Worm (Caenorhabditis elegans) whole organism, L4 larva: ENCODE measurements around the gene ZK546.2.
"Not testable (repeated sequence)": the region's sequence is repeated elsewhere in the genome, so short reads cannot be mapped to it uniquely, and the experiment has no call there.

Source experiments
- F49E8.2 ChIP-seq: sonication (generic microtip); optimal IDR thresholded peaks from 2 replicates; lab custom pipeline; 2016; ENCODE audit warnings: missing compliant biosample characterization, mild to moderate bottlenecking, missing genetic modification characterization, borderline replicate concordance
- T20F7.1 ChIP-seq: fragments of 200-800 bp; sonication (Bioruptor generic); optimal IDR thresholded peaks from 2 replicates; lab custom pipeline; 2018; ENCODE audit warnings: mild to moderate bottlenecking, missing genetic modification characterization, missing compliant biosample characterization
- T26A8.4 ChIP-seq: fragments of 200-800 bp; sonication (Bioruptor generic); IDR thresholded peaks from 2 replicates; pipeline ENCODE4 v1.3.6; 2022; ENCODE audit warnings: missing genetic modification characterization, missing compliant biosample characterization
- Y105C5A.15 ChIP-seq: fragments of 200-800 bp; sonication (Bioruptor generic); IDR thresholded peaks from 2 replicates; pipeline ENCODE4 v1.3.6; 2022; ENCODE audit warnings: missing genetic modification characterization, missing compliant biosample characterization
- Y48G9A.11 ChIP-seq: fragments of 200-800 bp; sonication (Bioruptor generic); IDR thresholded peaks from 2 replicates; pipeline ENCODE4 v1.3.6; 2022; ENCODE audit warnings: missing genetic modification reagents, missing genetic modification characterization, missing compliant biosample characterization
- Y5F2A.4 ChIP-seq: fragments of 200-800 bp; sonication (Bioruptor generic); optimal IDR thresholded peaks from 2 replicates; lab custom pipeline; 2018; ENCODE audit warnings: mild to moderate bottlenecking, missing genetic modification characterization, missing compliant biosample characterization
- ceh-20 ChIP-seq: fragments of 200-800 bp; sonication (Bioruptor generic); IDR thresholded peaks from 2 replicates; pipeline ENCODE4 v1.3.6; 2022; ENCODE audit warnings: missing genetic modification reagents, missing genetic modification characterization, missing compliant biosample characterization
- ceh-44 ChIP-seq: fragments of 200-800 bp; sonication (Bioruptor generic); IDR thresholded peaks from 2 replicates; pipeline ENCODE4 v1.3.6; 2022; ENCODE audit warnings: missing genetic modification reagents, missing genetic modification characterization, missing compliant biosample characterization
- ces-1 ChIP-seq: fragments of 150-350 bp; sonication (generic microtip); optimal IDR thresholded peaks from 4 replicates; lab custom pipeline; 2014; ENCODE audit warnings: missing biosample characterization, missing genetic modification reagents, missing genetic modification characterization
- cey-2 ChIP-seq: sonication (generic microtip); optimal IDR thresholded peaks from 3 replicates; lab custom pipeline; 2017; ENCODE audit warnings: missing genetic modification characterization, mild to moderate bottlenecking, missing compliant biosample characterization, antibody characterized with exemption, borderline replicate concordance; ENCODE audit not compliant: insufficient read depth
- ctbp-1 ChIP-seq: fragments of 200-800 bp; sonication (Bioruptor generic); IDR thresholded peaks from 2 replicates; pipeline ENCODE4 v1.3.6; 2022; ENCODE audit warnings: missing genetic modification reagents, missing genetic modification characterization, missing compliant biosample characterization
- daf-12 ChIP-seq: fragments of 150-350 bp; optimal IDR thresholded peaks from 2 replicates; lab custom pipeline; 2014; ENCODE audit warnings: missing biosample characterization, missing genetic modification reagents, missing genetic modification characterization
- dmd-6 ChIP-seq: fragments of 200-800 bp; sonication (Bioruptor generic); IDR thresholded peaks from 2 replicates; pipeline ENCODE4 v1.3.6; 2022; ENCODE audit warnings: missing genetic modification reagents, missing genetic modification characterization, missing compliant biosample characterization
- dmd-8 ChIP-seq: fragments of 200-800 bp; sonication (Bioruptor generic); IDR thresholded peaks from 2 replicates; pipeline ENCODE4 v1.3.6; 2022; ENCODE audit warnings: missing genetic modification characterization, missing compliant biosample characterization
- dpl-1 ChIP-seq: fragments of 150-350 bp; optimal IDR thresholded peaks from 2 replicates; lab custom pipeline; 2014; ENCODE audit warnings: missing biosample characterization, missing genetic modification reagents, missing genetic modification characterization
- dve-1 ChIP-seq: sonication (generic microtip); optimal IDR thresholded peaks from 2 replicates; lab custom pipeline; 2017; ENCODE audit warnings: antibody characterized with exemption, mild to moderate bottlenecking, missing genetic modification characterization, missing compliant biosample characterization; ENCODE audit not compliant: insufficient read depth
- hlh-11 ChIP-seq: fragments of 200-800 bp; sonication (Bioruptor generic); optimal IDR thresholded peaks from 2 replicates; lab custom pipeline; 2018; ENCODE audit warnings: mild to moderate bottlenecking, missing genetic modification characterization, missing compliant biosample characterization
- lim-7 ChIP-seq: fragments of 200-800 bp; sonication (Bioruptor generic); IDR thresholded peaks from 2 replicates; pipeline ENCODE4 v1.3.6; 2022; ENCODE audit warnings: missing genetic modification characterization, missing compliant biosample characterization
- lin-1 ChIP-seq: fragments of 200-800 bp; sonication (Bioruptor generic); IDR thresholded peaks from 2 replicates; pipeline ENCODE4 v1.3.6; 2022; ENCODE audit warnings: missing genetic modification reagents, missing genetic modification characterization, missing compliant biosample characterization
- lin-38 ChIP-seq: fragments of 200-800 bp; sonication (Bioruptor generic); IDR thresholded peaks from 2 replicates; pipeline ENCODE4 v1.3.6; 2022; ENCODE audit warnings: missing genetic modification reagents, missing genetic modification characterization, missing compliant biosample characterization
- lsy-2 ChIP-seq, 2 experiments: fragments of 150-350 bp in 1 of 2; sonication (generic microtip) in 1 of 2; optimal IDR thresholded peaks; 2 replicates each; lab custom pipeline; 2014 to 2017; ENCODE audit warnings: missing biosample characterization in 2 of 2, missing genetic modification characterization in 2 of 2
- madf-5 ChIP-seq, 2 experiments: fragments of 200-800 bp; sonication (Bioruptor generic); IDR thresholded peaks; 2 replicates each; pipeline ENCODE4 v1.3.6; 2022; ENCODE audit warnings: missing compliant biosample characterization in 2 of 2, missing genetic modification characterization in 2 of 2
- madf-9 ChIP-seq: fragments of 200-800 bp; sonication (Bioruptor generic); conservative IDR thresholded peaks from 2 replicates; pipeline ENCODE4 v1.3.6; 2022; ENCODE audit warnings: missing genetic modification reagents, missing genetic modification characterization, missing compliant biosample characterization
- mdt-29 ChIP-seq: fragments of 200-800 bp; sonication (Bioruptor generic); IDR thresholded peaks from 2 replicates; pipeline ENCODE4 v1.3.6; 2022; ENCODE audit warnings: missing genetic modification reagents, missing genetic modification characterization, missing compliant biosample characterization
- mep-1 ChIP-seq: fragments of 150-350 bp; sonication (generic microtip); optimal IDR thresholded peaks from 3 replicates; lab custom pipeline; 2014; ENCODE audit warnings: missing biosample characterization, missing genetic modification characterization
- mes-2 ChIP-seq: sonication (generic microtip); optimal IDR thresholded peaks from 2 replicates; lab custom pipeline; 2016; ENCODE audit warnings: missing genotype, mild to moderate bottlenecking, missing genetic modification characterization, missing compliant biosample characterization; ENCODE audit not compliant: poor library complexity, severe bottlenecking
- mxl-3 ChIP-seq: fragments of 200-800 bp; sonication (Bioruptor generic); optimal IDR thresholded peaks from 2 replicates; lab custom pipeline; 2018; ENCODE audit warnings: mild to moderate bottlenecking, missing genetic modification characterization, missing compliant biosample characterization
- nhr-102 ChIP-seq: sonication (generic microtip); optimal IDR thresholded peaks from 2 replicates; lab custom pipeline; 2016; ENCODE audit warnings: mild to moderate bottlenecking, missing genetic modification characterization, moderate library complexity, missing compliant biosample characterization
- nhr-111 ChIP-seq: fragments of 200-800 bp; sonication (Bioruptor generic); optimal IDR thresholded peaks from 2 replicates; lab custom pipeline; 2018; ENCODE audit warnings: mild to moderate bottlenecking, missing genetic modification characterization, missing compliant biosample characterization
- nhr-42 ChIP-seq: fragments of 200-800 bp; sonication (Bioruptor generic); IDR thresholded peaks from 2 replicates; pipeline ENCODE4 v1.3.6; 2022; ENCODE audit warnings: missing genetic modification characterization, missing compliant biosample characterization
- nhr-6 ChIP-seq: fragments of 150-350 bp; optimal IDR thresholded peaks from 2 replicates; lab custom pipeline; 2014; ENCODE audit warnings: missing biosample characterization, missing genetic modification characterization
- nhr-77 ChIP-seq: fragments of 150-350 bp; optimal IDR thresholded peaks from 2 replicates; lab custom pipeline; 2014; ENCODE audit warnings: missing biosample characterization, missing genetic modification characterization
- pha-4 ChIP-seq, 2 experiments: fragments of 150-350 bp in 1 of 2; fragments of 200-800 bp in 1 of 2; sonication (Bioruptor generic) in 1 of 2; IDR thresholded peaks in 1 of 2; optimal IDR thresholded peaks in 1 of 2; 2 replicates each; pipeline versions ENCODE4 v1.3.6 to Lab custom; 2014 to 2022; ENCODE audit warnings: missing genetic modification characterization in 2 of 2, missing genetic modification reagents in 2 of 2, missing biosample characterization in 1 of 2, missing compliant biosample characterization in 1 of 2
- php-3 ChIP-seq: fragments of 200-800 bp; sonication (Bioruptor generic); IDR thresholded peaks from 2 replicates; pipeline ENCODE4 v1.3.6; 2022; ENCODE audit warnings: missing genetic modification reagents, missing genetic modification characterization, missing compliant biosample characterization
- rbr-2 ChIP-seq: sonication (generic microtip); optimal IDR thresholded peaks from 2 replicates; lab custom pipeline; 2016; ENCODE audit warnings: missing genotype, missing genetic modification characterization, missing compliant biosample characterization
- saeg-2 ChIP-seq: fragments of 200-800 bp; sonication (Bioruptor generic); IDR thresholded peaks from 2 replicates; pipeline ENCODE4 v1.3.6; 2022; ENCODE audit warnings: missing genetic modification reagents, missing genetic modification characterization, missing compliant biosample characterization
- sdz-12 ChIP-seq: fragments of 200-800 bp; sonication (Bioruptor generic); optimal IDR thresholded peaks from 2 replicates; lab custom pipeline; 2018; ENCODE audit warnings: mild to moderate bottlenecking, missing genetic modification characterization, missing compliant biosample characterization
- set-16 ChIP-seq: fragments of 200-800 bp; sonication (Bioruptor generic); IDR thresholded peaks from 2 replicates; pipeline ENCODE4 v1.3.6; 2022; ENCODE audit warnings: missing genetic modification reagents, missing genetic modification characterization, missing compliant biosample characterization
- skn-1 ChIP-seq: fragments of 150-350 bp; optimal IDR thresholded peaks from 2 replicates; lab custom pipeline; 2014; ENCODE audit warnings: missing biosample characterization, missing genetic modification characterization
- snpc-4 ChIP-seq: fragments of 150-350 bp; optimal IDR thresholded peaks from 2 replicates; lab custom pipeline; 2014; ENCODE audit warnings: missing biosample characterization, missing genetic modification characterization
- spr-1 ChIP-seq: sonication (generic microtip); optimal IDR thresholded peaks from 2 replicates; lab custom pipeline; 2016; ENCODE audit warnings: mild to moderate bottlenecking, missing genetic modification characterization, missing compliant biosample characterization
- tag-97 ChIP-seq: fragments of 200-800 bp; sonication (Bioruptor generic); IDR thresholded peaks from 2 replicates; pipeline ENCODE4 v1.3.6; 2022; ENCODE audit warnings: missing genetic modification characterization, missing compliant biosample characterization
- tra-1 ChIP-seq: fragments of 200-800 bp; sonication (Bioruptor generic); IDR thresholded peaks from 2 replicates; pipeline ENCODE4 v1.3.6; 2022; ENCODE audit warnings: missing genetic modification reagents, missing genetic modification characterization, missing compliant biosample characterization
- unc-130 ChIP-seq: sonication (generic microtip); optimal IDR thresholded peaks from 2 replicates; lab custom pipeline; 2016; ENCODE audit warnings: missing genetic modification reagents, missing genetic modification characterization, missing compliant biosample characterization
- unc-62 ChIP-seq, 3 experiments: fragments of 150-350 bp in 1 of 3; sonication (generic microtip); optimal IDR thresholded peaks in 2 of 3; peaks in 1 of 3; 1 replicate in 1 of 3; 2 replicates in 2 of 3; lab custom pipeline; 2014 to 2017; ENCODE audit warnings: missing biosample characterization in 3 of 3, missing genetic modification characterization in 3 of 3, missing genetic modification reagents in 3 of 3, missing genotype in 1 of 3

Gene ZK546.2

ce11 chrII:4903696-4904095 is 42.1 kb upstream of the ZK546.2 start, which contains the start of gene sgt-1:
Gene sgt-1 (minus strand): TSS chrII:4903796.
- TF ChIP-seq daf-12 (tag; lab: Kevin White, UChicago); Y5F2A.4 (GFP tag; lab: Kevin White, UChicago); cey-2 (tag; lab: Kevin White, UChicago): not testable (repeated sequence)

- TF ChIP-seq madf-5 (GFP tag; IDR thresholded peaks at IDR 0.05; lab: Robert Waterston, UW) (no peak), rbr-2 (tag; lab: Kevin White, UChicago) (peak; percentile 64), cey-2 (tag; lab: Kevin White, UChicago) (no peak), lin-38 (GFP tag; lab: Robert Waterston, UW) (peak; percentile 74), lin-1 (GFP tag; lab: Robert Waterston, UW) (no peak), Y105C5A.15 (GFP tag; lab: Robert Waterston, UW) (no peak), tag-97 (GFP tag; lab: Robert Waterston, UW) (no peak), spr-1 (tag; lab: Kevin White, UChicago) (no peak), saeg-2 (GFP tag; lab: Robert Waterston, UW) (no peak), T20F7.1 (GFP tag; lab: Kevin White, UChicago) (peak; percentile 25), skn-1 (tag; lab: Kevin White, UChicago) (no peak), tra-1 (GFP tag; lab: Robert Waterston, UW) (peak; percentile 45; the same call in 1 of the 2 replicates), dmd-6 (GFP tag; lab: Robert Waterston, UW) (peak; percentile 66), snpc-4 (tag; lab: Kevin White, UChicago) (peak; percentile 7), mep-1 (peak; percentile 78), mxl-3 (GFP tag; lab: Kevin White, UChicago) (peak; percentile 80), ceh-44 (GFP tag; lab: Robert Waterston, UW) (no peak), php-3 (GFP tag; lab: Robert Waterston, UW) (0 out of 2 replicates have a peak, but pooled peaks have one; percentile 37), Y48G9A.11 (GFP tag; lab: Robert Waterston, UW) (no peak), ctbp-1 (GFP tag; lab: Robert Waterston, UW) (peak; percentile 41; the same call in 1 of the 2 replicates), mdt-29 (GFP tag; lab: Robert Waterston, UW) (peak; percentile 58; the same call in 1 of the 2 replicates), F49E8.2 (tag; lab: Kevin White, UChicago) (no peak), unc-130 (GFP tag; lab: Kevin White, UChicago) (peak; percentile 64), nhr-111 (GFP tag; lab: Kevin White, UChicago) (no peak), nhr-6 (tag; lab: Kevin White, UChicago) (peak; percentile 41), dmd-8 (GFP tag; lab: Robert Waterston, UW) (no peak), madf-9 (GFP tag; lab: Robert Waterston, UW) (0 out of 2 replicates have a peak, but pooled peaks have one; percentile 42), dpl-1 (GFP tag; lab: Kevin White, UChicago) (peak; percentile 56), ces-1 (peak; percentile 9), sdz-12 (GFP tag; lab: Kevin White, UChicago) (no peak), set-16 (GFP tag; lab: Robert Waterston, UW) (0 out of 2 replicates have a peak, but pooled peaks have one; percentile 11), hlh-11 (peak; percentile 83), Y5F2A.4 (GFP tag; lab: Kevin White, UChicago) (no peak), nhr-102 (tag; lab: Kevin White, UChicago) (peak; percentile 11), mes-2 (tag; lab: Kevin White, UChicago) (peak; percentile 79), nhr-42 (GFP tag; lab: Robert Waterston, UW) (no peak), dve-1 (tag; lab: Kevin White, UChicago) (peak; percentile 75), lsy-2 (tag; optimal IDR thresholded peaks at IDR 0.05; lab: Kevin White, UChicago) (peak; percentile 16 to 84), unc-62 (GFP tag; optimal IDR thresholded peaks at IDR 0.05 in 1 of 2; lab: Kevin White, UChicago) (peak in 1 of 2 experiments; percentile 98), unc-62 (tag; optimal IDR thresholded peaks at IDR 0.05; lab: Kevin White, UChicago) (no peak), lim-7 (GFP tag; lab: Robert Waterston, UW) (no peak), ceh-20 (GFP tag; lab: Robert Waterston, UW) (peak; percentile 66; the same call in 1 of the 2 replicates), T26A8.4 (GFP tag; lab: Robert Waterston, UW) (0 out of 2 replicates have a peak, but pooled peaks have one; percentile 37), nhr-77 (tag; lab: Kevin White, UChicago) (peak; percentile 77), pha-4 (GFP tag; IDR thresholded peaks at IDR 0.05; lab: Robert Waterston, UW) (peak; percentile 37; the same call in 1 of the 2 replicates), pha-4 (tag; optimal IDR thresholded peaks at IDR 0.05; lab: Kevin White, UChicago) (peak; percentile 23)
Observed at ce11 chrII:4904277-4904676, 41.5 kb upstream of the ZK546.2 start.
